Fruit fly (Drosophila melanogaster) whole organism, wandering third instar larva: ENCODE results near the gene CG7142.

Experiments used
- CG32264 ChIP-seq: fragments of 200-800 bp; sonication (Bioruptor generic); optimal IDR thresholded peaks from 2 replicates; lab custom pipeline; 2016; ENCODE audit warnings: missing biosample characterization, missing genetic modification characterization
- CG9705 ChIP-seq: fragments of 200-800 bp; sonication (Bioruptor generic); optimal IDR thresholded peaks from 2 replicates; lab custom pipeline; 2018; ENCODE audit warnings: missing biosample characterization, mild to moderate bottlenecking, missing genetic modification characterization
- CrebA ChIP-seq: fragments of 200-800 bp; sonication (Bioruptor generic); optimal IDR thresholded peaks from 2 replicates; lab custom pipeline; 2016; ENCODE audit warnings: missing biosample characterization, mild to moderate bottlenecking, missing genetic modification characterization, borderline replicate concordance
- Dfd ChIP-seq: fragments of >200 bp; optimal IDR thresholded peaks from 2 replicates; lab custom pipeline; 2017; ENCODE audit warnings: missing biosample characterization, missing genetic modification characterization
- HLH106 ChIP-seq: fragments of 200-800 bp; optimal IDR thresholded peaks from 3 replicates; lab custom pipeline; 2019; ENCODE audit warnings: missing biosample characterization, mild to moderate bottlenecking, missing genetic modification characterization, moderate library complexity
- Hr78 ChIP-seq: fragments of >200 bp; optimal IDR thresholded peaks from 2 replicates; lab custom pipeline; 2017; ENCODE audit warnings: missing biosample characterization, missing genetic modification characterization
- Hr83 ChIP-seq: fragments of 200-300 bp; sonication (Bioruptor generic); optimal IDR thresholded peaks from 2 replicates; lab custom pipeline; 2016; ENCODE audit warnings: missing biosample characterization, mild to moderate bottlenecking, missing genetic modification characterization, moderate library complexity; ENCODE audit not compliant: poor library complexity, severe bottlenecking
- Jra ChIP-seq: sonication (Bioruptor generic); optimal IDR thresholded peaks from 2 replicates; lab custom pipeline; 2016; ENCODE audit warnings: missing biosample characterization, missing genetic modification characterization
- Mio ChIP-seq: sonication (Bioruptor generic); optimal IDR thresholded peaks from 2 replicates; lab custom pipeline; 2016; ENCODE audit warnings: missing biosample characterization, missing genetic modification characterization
- Myc ChIP-seq: fragments of >200 bp; optimal IDR thresholded peaks from 2 replicates; lab custom pipeline; 2017
- N ChIP-seq: fragments of >200 bp; optimal IDR thresholded peaks from 2 replicates; lab custom pipeline; 2018; ENCODE audit warnings: missing biosample characterization, missing external identifiers, missing genetic modification characterization
- OdsH ChIP-seq: fragments of 200-800 bp; sonication (Bioruptor generic); optimal IDR thresholded peaks from 2 replicates; lab custom pipeline; 2016; ENCODE audit warnings: missing biosample characterization, mild to moderate bottlenecking, missing genetic modification characterization
- Rel ChIP-seq, 2 experiments: fragments of 200-800 bp; sonication (Bioruptor generic) in 1 of 2; optimal IDR thresholded peaks; 2 replicates in 1 of 2; 3 replicates in 1 of 2; lab custom pipeline; 2016 to 2019; ENCODE audit warnings: mild to moderate bottlenecking in 2 of 2, missing biosample characterization in 2 of 2, missing genetic modification characterization in 2 of 2, moderate library complexity in 1 of 2
- Sp1 ChIP-seq: fragments of 200-800 bp; sonication (Bioruptor generic); optimal IDR thresholded peaks from 3 replicates; lab custom pipeline; 2019; ENCODE audit warnings: missing biosample characterization, mild to moderate bottlenecking, missing genetic modification characterization, moderate library complexity
- br ChIP-seq: fragments of 200-800 bp; sonication (Bioruptor generic); optimal IDR thresholded peaks from 2 replicates; lab custom pipeline; 2016; ENCODE audit warnings: missing biosample characterization, missing genetic modification characterization
- brk ChIP-seq: fragments of 200-800 bp; sonication (Bioruptor generic); optimal IDR thresholded peaks from 2 replicates; lab custom pipeline; 2016; ENCODE audit warnings: missing biosample characterization, mild to moderate bottlenecking, missing genetic modification characterization
- dl ChIP-seq, 2 experiments: fragments of 175-275, 200-275 bp in 1 of 2; fragments of 200-275 bp in 1 of 2; sonication (Bioruptor generic); optimal IDR thresholded peaks; lab custom pipeline; 2018; ENCODE audit warnings: mild to moderate bottlenecking in 2 of 2, missing biosample characterization in 2 of 2, missing genetic modification characterization in 2 of 2, moderate library complexity in 2 of 2; ENCODE audit not compliant: partially characterized antibody in 2 of 2, insufficient read depth in 1 of 2
- dsf ChIP-seq: sonication (Bioruptor generic); optimal IDR thresholded peaks from 2 replicates; lab custom pipeline; 2016; ENCODE audit warnings: missing biosample characterization, missing genetic modification characterization, borderline replicate concordance
- ey ChIP-seq: fragments of 200-800 bp; sonication (Bioruptor generic); optimal IDR thresholded peaks from 2 replicates; lab custom pipeline; 2016; ENCODE audit warnings: missing biosample characterization, missing genetic modification characterization
- foxo ChIP-seq, 2 experiments: fragments of 200-800 bp; sonication (Bioruptor generic); optimal IDR thresholded peaks; 2 replicates in 1 of 2; 3 replicates in 1 of 2; lab custom pipeline; 2016 to 2017; ENCODE audit warnings: missing biosample characterization in 2 of 2, missing genetic modification characterization in 2 of 2
- fru ChIP-seq: fragments of 200-800 bp; sonication (Bioruptor generic); optimal IDR thresholded peaks from 3 replicates; lab custom pipeline; 2016; ENCODE audit warnings: missing biosample characterization, mild to moderate bottlenecking, missing genetic modification characterization
- h ChIP-seq: fragments of 200-800 bp; sonication (Bioruptor generic); optimal IDR thresholded peaks from 3 replicates; lab custom pipeline; 2016; ENCODE audit warnings: missing biosample characterization, mild to moderate bottlenecking, missing genetic modification characterization
- jim ChIP-seq: fragments of 175-275, 200-325 bp; sonication (Bioruptor generic); optimal IDR thresholded peaks from 2 replicates; lab custom pipeline; 2016; ENCODE audit warnings: missing biosample characterization, mild to moderate bottlenecking, missing genetic modification characterization
- pan ChIP-seq: fragments of >200 bp; optimal IDR thresholded peaks from 2 replicates; lab custom pipeline; 2017
- psq ChIP-seq: fragments of 200-800 bp; sonication (Bioruptor generic); optimal IDR thresholded peaks from 3 replicates; lab custom pipeline; 2017; ENCODE audit warnings: missing biosample characterization, mild to moderate bottlenecking, missing genetic modification characterization, moderate library complexity
- rgr ChIP-seq: fragments of 200-800 bp; sonication (Bioruptor generic); optimal IDR thresholded peaks from 3 replicates; lab custom pipeline; 2016; ENCODE audit warnings: missing biosample characterization, mild to moderate bottlenecking, missing genetic modification characterization
- sage ChIP-seq: fragments of 200-800 bp; sonication (Bioruptor generic); optimal IDR thresholded peaks from 2 replicates; lab custom pipeline; 2016; ENCODE audit warnings: missing biosample characterization, mild to moderate bottlenecking, missing genetic modification characterization
- sv ChIP-seq: fragments of 200-800 bp; sonication (Bioruptor generic); optimal IDR thresholded peaks from 3 replicates; lab custom pipeline; 2016; ENCODE audit warnings: missing biosample characterization, missing genetic modification characterization
- tai ChIP-seq: sonication (Bioruptor generic); optimal IDR thresholded peaks from 2 replicates; lab custom pipeline; 2016; ENCODE audit warnings: missing biosample characterization, missing genetic modification characterization
- usp ChIP-seq: fragments of >200 bp; optimal IDR thresholded peaks from 2 replicates; lab custom pipeline; 2017; ENCODE audit warnings: missing biosample characterization, missing genetic modification characterization

The CG7142 gene

dm6 chr3R:18265275-18265674 is 14.0 kb downstream of the CG7142 start:
- no peak for TF ChIP-seq tai (GFP tag; lab: Kevin White, UChicago)
- no peak for TF ChIP-seq CG32264 (GFP tag; lab: Kevin White, UChicago)
- no peak for TF ChIP-seq HLH106 (tag; lab: Kevin White, UChicago)
- no peak for TF ChIP-seq N
- no peak for TF ChIP-seq fru (GFP tag; lab: Kevin White, UChicago)
- TF ChIP-seq OdsH (GFP tag; lab: Kevin White, UChicago), result no peak
- no peak for TF ChIP-seq CG9705 (GFP tag; lab: Kevin White, UChicago)
- TF ChIP-seq Jra, result no peak
- TF ChIP-seq dsf, result no peak
- TF ChIP-seq br, result no peak
- TF ChIP-seq h (GFP tag; lab: Kevin White, UChicago), result no peak

DNA sequence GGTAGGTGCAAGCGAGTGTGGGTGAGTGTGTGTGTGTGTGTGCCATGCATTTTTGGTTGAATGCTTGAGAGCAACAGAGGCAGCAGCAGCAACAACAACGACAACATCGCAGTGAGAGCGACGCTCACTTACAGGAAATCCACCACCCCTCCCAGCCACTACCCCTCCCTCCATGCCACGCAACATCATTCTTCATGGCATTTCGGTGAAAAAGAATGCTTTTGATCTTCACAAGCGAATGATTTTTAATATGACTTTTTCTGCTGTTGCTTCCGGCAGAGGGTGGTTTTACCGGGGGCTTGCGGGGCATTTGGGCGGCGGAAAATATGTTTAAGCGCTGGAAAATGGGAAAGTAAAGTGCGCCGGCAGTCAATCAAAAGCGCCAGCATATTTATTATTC is 17.7 kb downstream of the CG7142 start:
- TF ChIP-seq dl (GFP tag; optimal IDR thresholded peaks at IDR 0.05; lab: Kevin White, UChicago; ENCODE audit: insufficient read depth in 1 of 2, partially characterized antibody in 2 of 2) (no peak), pan (lab: Kevin White, UChicago) (no peak), jim (GFP tag; lab: Kevin White, UChicago) (no peak), N (no peak), Hr78 (GFP tag; lab: Kevin White, UChicago) (no peak), sage (GFP tag; lab: Kevin White, UChicago) (no peak), Dfd (no peak)

DNA sequence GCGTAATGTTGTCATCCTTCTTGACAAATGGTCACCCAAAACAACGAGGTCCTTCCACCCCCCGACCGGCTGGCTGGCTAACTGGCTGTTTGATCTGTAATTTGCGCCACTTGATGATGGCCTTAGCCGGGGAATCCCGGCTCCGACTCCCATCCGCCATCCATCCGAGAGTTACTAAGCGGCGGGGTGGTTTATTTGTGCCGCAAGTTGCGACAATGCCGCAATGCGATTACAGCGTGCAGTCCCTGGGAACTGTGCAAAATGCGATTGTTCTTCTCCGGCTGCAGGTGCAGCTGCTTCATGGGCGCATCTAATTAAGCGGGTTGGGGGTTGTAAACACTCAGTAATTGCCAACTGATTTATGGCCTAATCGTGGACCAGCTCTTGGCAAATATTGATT is 19.3 kb downstream of the CG7142 start:
- no peak for TF ChIP-seq usp (GFP tag; lab: Kevin White, UChicago)
- no peak for TF ChIP-seq psq
- TF ChIP-seq fru (GFP tag; lab: Kevin White, UChicago), result no peak
- no peak for TF ChIP-seq CrebA (GFP tag; lab: Kevin White, UChicago)
- TF ChIP-seq sv, result no peak
- TF ChIP-seq Dfd, result no peak
- TF ChIP-seq, all 38 proteins: peak for 0

dm6 chr3R:18255281-18255680 is 24.0 kb downstream of the CG7142 start, which contains the start of the genes Ada2a, Polr2D, Tgs1 and moi:
TSS of gene Ada2a (minus strand) at chr3R:18255487.
TSS of gene Polr2D (minus strand) at chr3R:18255487.
TSS of gene Tgs1 (plus strand) at chr3R:18255530.
TSS of gene moi (plus strand) at chr3R:18255530.
- TF ChIP-seq dl (GFP tag; optimal IDR thresholded peaks at IDR 0.05; lab: Kevin White, UChicago; ENCODE audit: insufficient read depth in 1 of 2, partially characterized antibody in 2 of 2) (no peak), Hr83 (GFP tag; lab: Kevin White, UChicago) (peak; percentile 38), Myc (lab: Kevin White, UChicago) (peak; percentile 9)
- TF ChIP-seq, all 38 proteins: peak for 2

- TF ChIP-seq Rel (GFP tag; optimal IDR thresholded peaks at IDR 0.05; lab: Kevin White, UChicago) (no peak), Rel (tag; optimal IDR thresholded peaks at IDR 0.05; lab: Kevin White, UChicago) (no peak), tai (GFP tag; lab: Kevin White, UChicago) (no peak), foxo (GFP tag; optimal IDR thresholded peaks at IDR 0.05; lab: Kevin White, UChicago) (no peak), rgr (GFP tag; lab: Kevin White, UChicago) (no peak), HLH106 (tag; lab: Kevin White, UChicago) (no peak), Hr78 (GFP tag; lab: Kevin White, UChicago) (no peak), dl (GFP tag; optimal IDR thresholded peaks at IDR 0.05; lab: Kevin White, UChicago; ENCODE audit: insufficient read depth in 1 of 2, partially characterized antibody in 2 of 2) (no peak), Sp1 (no peak), Dfd (no peak), Mio (GFP tag; lab: Kevin White, UChicago) (no peak), fru (GFP tag; lab: Kevin White, UChicago) (no peak), N (no peak), sage (GFP tag; lab: Kevin White, UChicago) (no peak), psq (no peak), CG32264 (GFP tag; lab: Kevin White, UChicago) (no peak), ey (no peak)
Measured at dm6 chr3R:18252578-18252977, 26.7 kb downstream of the CG7142 start, which contains the start of gene CG12320. TSS of gene CG12320 (minus strand) at chr3R:18252734.

DNA sequence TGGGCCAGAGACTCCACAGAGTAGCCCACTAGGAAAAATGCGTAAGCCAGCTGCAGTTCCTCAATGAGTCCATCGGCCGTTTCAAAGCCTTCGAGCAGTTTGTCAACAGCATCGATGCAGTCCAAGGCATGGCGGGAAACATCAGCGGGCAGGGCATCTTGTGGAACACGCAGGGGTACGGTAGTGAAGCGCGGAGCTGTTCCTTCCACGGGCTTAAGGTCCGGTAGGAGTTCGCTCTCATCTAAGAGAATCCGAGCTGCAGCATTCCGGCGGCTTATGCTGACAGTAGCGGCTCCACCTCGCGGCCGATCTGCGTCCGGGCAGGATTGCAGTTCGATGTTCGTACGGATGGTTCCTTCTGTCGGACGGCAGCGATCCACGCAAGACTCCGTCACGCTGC is 27.4 kb downstream of the CG7142 start:
- TF ChIP-seq HLH106 (tag; lab: Kevin White, UChicago) (no peak), CG9705 (GFP tag; lab: Kevin White, UChicago) (no peak), N (no peak), dl (GFP tag; optimal IDR thresholded peaks at IDR 0.05; lab: Kevin White, UChicago; ENCODE audit: insufficient read depth in 1 of 2, partially characterized antibody in 2 of 2) (no peak), OdsH (GFP tag; lab: Kevin White, UChicago) (no peak), brk (GFP tag; lab: Kevin White, UChicago) (no peak), Myc (lab: Kevin White, UChicago) (no peak)
